Worm (Caenorhabditis elegans): ENCODE measurements around the gene ssq-4.
"Not testable (repeated sequence)": the region's sequence is repeated elsewhere in the genome, so short reads cannot be mapped to it uniquely, and the experiment has no call there.

ssq-4 gene

ce11 chrIV:5063297-5063696 is 47.0 kb downstream of the ssq-4 start (continued):
- peak; percentile 47; the same call in 1 of the 2 replicates for TF ChIP-seq F39B2.1 (GFP tag; IDR thresholded peaks at IDR 0.05)
- 0 out of 2 replicates have a peak, but pooled peaks have one; percentile 7 for TF ChIP-seq Y67H2A.10 (GFP tag; conservative IDR thresholded peaks at IDR 0.05)
- peak; percentile 34 for TF ChIP-seq F23B12.7 (tag; optimal IDR thresholded peaks at IDR 0.05; ENCODE audit: insufficient read depth)
- no peak for TF ChIP-seq xnd-1 (tag; optimal IDR thresholded peaks at IDR 0.05)
- TF ChIP-seq Y53F4B.3 (GFP tag; IDR thresholded peaks at IDR 0.05), result no peak
- TF ChIP-seq ets-4 (GFP tag; optimal IDR thresholded peaks at IDR 0.05), result no peak
- TF ChIP-seq F49E8.2 (tag; optimal IDR thresholded peaks at IDR 0.05; ENCODE audit: insufficient read depth), result peak; percentile 4
- no peak for TF ChIP-seq ztf-28 (GFP tag; IDR thresholded peaks at IDR 0.05)
- no peak for TF ChIP-seq mes-4 (tag; optimal IDR thresholded peaks at IDR 0.05)
- TF ChIP-seq hrde-1 (tag; optimal IDR thresholded peaks at IDR 0.05; ENCODE audit: borderline replicate concordance), result no peak
- no peak for TF ChIP-seq ccch-3 (GFP tag; optimal IDR thresholded peaks at IDR 0.05)
- no peak for TF ChIP-seq Y53G8AR.9 (GFP tag; conservative IDR thresholded peaks at IDR 0.05)
- no peak for TF ChIP-seq lag-1 (GFP tag; IDR thresholded peaks at IDR 0.05)
- peak; percentile 5 for TF ChIP-seq repo-1 (tag; optimal IDR thresholded peaks at IDR 0.05)
- peak; percentile 29 for TF ChIP-seq lsl-1 (GFP tag; optimal IDR thresholded peaks at IDR 0.05)
- TF ChIP-seq tbp1 (GFP tag; optimal IDR thresholded peaks at IDR 0.05), result peak; percentile 76
- no peak for TF ChIP-seq nfya-1 (tag; optimal IDR thresholded peaks at IDR 0.05; ENCODE audit: borderline replicate concordance, insufficient read depth)
- TF ChIP-seq cebp-2 (GFP tag; IDR thresholded peaks at IDR 0.05), result no peak
- peak; percentile 24 for TF ChIP-seq lin-54 (GFP tag; optimal IDR thresholded peaks at IDR 0.05)
- no peak for TF ChIP-seq Y79H2A.3 (GFP tag; conservative IDR thresholded peaks at IDR 0.05)
- TF ChIP-seq lin-40 (tag; optimal IDR thresholded peaks at IDR 0.05), result no peak
- TF ChIP-seq F22D6.2 (tag; optimal IDR thresholded peaks at IDR 0.05), result no peak
- no peak for TF ChIP-seq pha-4 (tag; optimal IDR thresholded peaks at IDR 0.05)
- no peak for TF ChIP-seq atf-7 (tag; optimal IDR thresholded peaks at IDR 0.05)
- TF ChIP-seq snpc-3.4 (tag; optimal IDR thresholded peaks at IDR 0.05), result peak; percentile 57
- TF ChIP-seq B0035.1 (tag; optimal IDR thresholded peaks at IDR 0.05), result no peak
- TF ChIP-seq him-1 (tag; optimal IDR thresholded peaks at IDR 0.05), result peak; percentile 74
- peak; percentile 95 for TF ChIP-seq attf-6 (GFP tag; IDR thresholded peaks at IDR 0.05)
- 0 out of 2 replicates have a peak, but pooled peaks have one; percentile 44 for TF ChIP-seq ekl-4 (GFP tag; IDR thresholded peaks at IDR 0.05)

- TF ChIP-seq nhr-90, zim-3, mxl-1 (tag; optimal IDR thresholded peaks at IDR 0.05): not testable (repeated sequence)
Measured at ce11 chrIV:5064961-5065360, 48.7 kb downstream of the ssq-4 start, which contains the start of gene msp-53. Gene msp-53, minus strand, starts transcription at chrIV:5065061.

- TF ChIP-seq dox-1 (GFP tag; IDR thresholded peaks at IDR 0.05); athp-1 (tag; optimal IDR thresholded peaks at IDR 0.05); hrde-1 (tag; optimal IDR thresholded peaks at IDR 0.05; ENCODE audit: borderline replicate concordance): not testable (repeated sequence)
Measured at ce11 chrIV:5066887-5067286, 50.6 kb downstream of the ssq-4 start, which contains the start of gene ttbk-2.2. Gene ttbk-2.2, minus strand, starts transcription at chrIV:5066987.

Measured in whole organism, young adult.